Fruit fly (Drosophila melanogaster) whole organism, embryonic: Measurements from ENCODE around the gene CG7953.

Source experiments
- Ada2b ChIP-seq: fragments of 200-800 bp; sonication (Bioruptor generic); IDR thresholded peaks from 2 replicates; pipeline ENCODE4 v1.3.6; 2022; ENCODE audit warnings: missing biosample characterization, missing genetic modification characterization
- Asciz ChIP-seq: fragments of 200-800 bp; sonication (Bioruptor generic); optimal IDR thresholded peaks from 2 replicates; lab custom pipeline; 2017; ENCODE audit warnings: missing biosample characterization, mild to moderate bottlenecking, missing genetic modification characterization, missing genetic modification reagents
- B-H1 ChIP-seq: fragments of 200-800 bp; sonication (Bioruptor generic); IDR thresholded peaks from 3 replicates; pipeline ENCODE4 v1.3.6; 2022; ENCODE audit warnings: missing biosample characterization, missing genetic modification characterization
- Bteb2 ChIP-seq: fragments of 200-800 bp; sonication (Bioruptor generic); optimal IDR thresholded peaks from 2 replicates; lab custom pipeline; 2016; ENCODE audit warnings: missing biosample characterization, missing genetic modification characterization
- CG13424 ChIP-seq: fragments of 200-800 bp; sonication (Bioruptor generic); optimal IDR thresholded peaks from 2 replicates; lab custom pipeline; 2019; ENCODE audit warnings: missing biosample characterization, mild to moderate bottlenecking, missing genetic modification characterization, moderate library complexity
- CG13624 ChIP-seq: fragments of 200-800 bp; sonication (Bioruptor generic); optimal IDR thresholded peaks from 2 replicates; lab custom pipeline; 2016; ENCODE audit warnings: missing biosample characterization, missing genetic modification characterization
- CG14860 ChIP-seq: fragments of 200-800 bp; sonication (Bioruptor generic); IDR thresholded peaks from 3 replicates; pipeline ENCODE4 v1.3.6; 2022; ENCODE audit warnings: missing biosample characterization, missing genetic modification characterization; ENCODE audit not compliant: partially characterized antibody
- CG15073 ChIP-seq: fragments of 200-800 bp; sonication (Bioruptor generic); optimal IDR thresholded peaks from 2 replicates; lab custom pipeline; 2016; ENCODE audit warnings: missing biosample characterization, missing genetic modification characterization
- CG18476 ChIP-seq: fragments of 200-800 bp; sonication (Bioruptor generic); optimal IDR thresholded peaks from 2 replicates; lab custom pipeline; 2016; ENCODE audit warnings: missing biosample characterization, mild to moderate bottlenecking, missing genetic modification characterization
- CG18619 ChIP-seq: fragments of 200-800 bp; sonication (Bioruptor generic); optimal IDR thresholded peaks from 3 replicates; lab custom pipeline; 2017; ENCODE audit warnings: missing biosample characterization, mild to moderate bottlenecking, missing genetic modification characterization
- CG2712 ChIP-seq: fragments of 200-800 bp; optimal IDR thresholded peaks from 3 replicates; lab custom pipeline; 2019; ENCODE audit warnings: missing biosample characterization, mild to moderate bottlenecking, missing genetic modification characterization, moderate library complexity
- CG30020 ChIP-seq: fragments of 200-800 bp; optimal IDR thresholded peaks from 2 replicates; lab custom pipeline; 2019; ENCODE audit warnings: missing biosample characterization, mild to moderate bottlenecking, missing genetic modification characterization, moderate library complexity
- CG30431 ChIP-seq: fragments of 200-800 bp; sonication (Bioruptor generic); optimal IDR thresholded peaks from 2 replicates; lab custom pipeline; 2017; ENCODE audit warnings: missing biosample characterization, missing genetic modification characterization
- CG3065 ChIP-seq: fragments of 200-800 bp; sonication (Bioruptor generic); optimal IDR thresholded peaks from 2 replicates; lab custom pipeline; 2016; ENCODE audit warnings: missing biosample characterization, missing genetic modification characterization
- CG32772 ChIP-seq: fragments of 200-800 bp; sonication (Bioruptor generic); IDR thresholded peaks from 2 replicates; pipeline ENCODE4 v1.3.6; 2022; ENCODE audit warnings: missing biosample characterization, missing genetic modification characterization
- CG4424 ChIP-seq: fragments of 200-800 bp; sonication (Bioruptor generic); optimal IDR thresholded peaks from 3 replicates; lab custom pipeline; 2016; ENCODE audit warnings: missing biosample characterization, missing genetic modification characterization
- CG6689 ChIP-seq: fragments of 200-800 bp; sonication (Bioruptor generic); IDR thresholded peaks from 2 replicates; pipeline ENCODE4 v1.3.6; 2022; ENCODE audit warnings: missing biosample characterization, missing genetic modification characterization
- D19A ChIP-seq: fragments of 200-800 bp; optimal IDR thresholded peaks from 3 replicates; lab custom pipeline; 2019; ENCODE audit warnings: missing biosample characterization, mild to moderate bottlenecking, missing genetic modification characterization, moderate library complexity
- Dad ChIP-seq: fragments of 200-800 bp; sonication (Bioruptor generic); optimal IDR thresholded peaks from 3 replicates; lab custom pipeline; 2016; ENCODE audit warnings: missing biosample characterization, missing genetic modification characterization
- Dek ChIP-seq: fragments of 200-800 bp; sonication (Bioruptor generic); optimal IDR thresholded peaks from 3 replicates; lab custom pipeline; 2019; ENCODE audit warnings: missing biosample characterization, mild to moderate bottlenecking, missing genetic modification characterization, moderate library complexity
- Dip3 ChIP-seq: fragments of 200-800 bp; sonication (Bioruptor generic); optimal IDR thresholded peaks from 3 replicates; lab custom pipeline; 2016; ENCODE audit warnings: missing biosample characterization, missing genetic modification characterization
- Dll ChIP-seq: fragments of 200-800 bp; sonication (Bioruptor generic); IDR thresholded peaks from 4 replicates; pipeline ENCODE4 v1.3.6; 2022; ENCODE audit warnings: missing biosample characterization, missing genetic modification characterization; ENCODE audit not compliant: partially characterized antibody
- Fer3 ChIP-seq: fragments of 200-800 bp; sonication (Bioruptor generic); optimal IDR thresholded peaks from 2 replicates; lab custom pipeline; 2018; ENCODE audit warnings: missing biosample characterization, mild to moderate bottlenecking, missing genetic modification characterization, moderate library complexity
- Hmx ChIP-seq: fragments of 200-800 bp; sonication (Bioruptor generic); optimal IDR thresholded peaks from 2 replicates; lab custom pipeline; 2016; ENCODE audit warnings: missing biosample characterization, missing genetic modification characterization
- Neu2 ChIP-seq: fragments of 200-800 bp; sonication (Bioruptor generic); optimal IDR thresholded peaks from 3 replicates; lab custom pipeline; 2016; ENCODE audit warnings: missing biosample characterization, missing genetic modification characterization, borderline replicate concordance
- NfI ChIP-seq: fragments of 200-800 bp; sonication (Bioruptor generic); optimal IDR thresholded peaks from 3 replicates; lab custom pipeline; 2018; ENCODE audit warnings: missing biosample characterization, mild to moderate bottlenecking, missing genetic modification characterization, moderate library complexity
- Optix ChIP-seq: fragments of 200-800 bp; sonication (Bioruptor generic); IDR thresholded peaks from 3 replicates; pipeline ENCODE4 v1.3.6; 2022; ENCODE audit warnings: missing biosample characterization, missing genetic modification characterization
- Rfx ChIP-seq: fragments of 200-800 bp; sonication (Bioruptor generic); IDR thresholded peaks from 2 replicates; pipeline ENCODE4 v1.3.6; 2022; ENCODE audit warnings: missing biosample characterization, missing genetic modification characterization
- Spps ChIP-seq: fragments of 200-800 bp; sonication (Bioruptor generic); optimal IDR thresholded peaks from 2 replicates; lab custom pipeline; 2018; ENCODE audit warnings: missing biosample characterization, mild to moderate bottlenecking, missing genetic modification characterization
- Sry-δ ChIP-seq: fragments of 200-800 bp; sonication (Bioruptor generic); optimal IDR thresholded peaks from 2 replicates; lab custom pipeline; 2016; ENCODE audit warnings: missing biosample characterization, missing genetic modification characterization
- az2 ChIP-seq: fragments of 200-800 bp; sonication (Bioruptor generic); optimal IDR thresholded peaks from 3 replicates; lab custom pipeline; 2016; ENCODE audit warnings: missing biosample characterization, missing genetic modification characterization
- bigmax ChIP-seq: fragments of 200-800 bp; sonication (Bioruptor generic); optimal IDR thresholded peaks from 2 replicates; lab custom pipeline; 2018; ENCODE audit warnings: missing biosample characterization, mild to moderate bottlenecking, missing genetic modification characterization
- bowl ChIP-seq: fragments of 200-800 bp; sonication (Bioruptor generic); IDR thresholded peaks from 2 replicates; pipeline ENCODE4 v1.3.6; 2022; ENCODE audit warnings: missing biosample characterization, missing genetic modification characterization
- cg ChIP-seq: fragments of 200-800 bp; sonication (Bioruptor generic); optimal IDR thresholded peaks from 3 replicates; lab custom pipeline; 2019; ENCODE audit warnings: missing biosample characterization, mild to moderate bottlenecking, missing genetic modification characterization, moderate library complexity
- corto ChIP-seq: fragments of 200-800 bp; sonication (Bioruptor generic); optimal IDR thresholded peaks from 2 replicates; lab custom pipeline; 2016; ENCODE audit warnings: missing biosample characterization, mild to moderate bottlenecking, missing genetic modification characterization, moderate library complexity
- dpn ChIP-seq, 2 experiments: fragments of 200-800 bp; sonication (Bioruptor generic); optimal IDR thresholded peaks; 3 replicates each; lab custom pipeline; 2016; ENCODE audit warnings: missing biosample characterization in 2 of 2, missing genetic modification characterization in 2 of 2
- gcm2 ChIP-seq: fragments of 200-800 bp; sonication (Bioruptor generic); optimal IDR thresholded peaks from 2 replicates; lab custom pipeline; 2016; ENCODE audit warnings: missing biosample characterization, missing genetic modification characterization
- ind ChIP-seq: fragments of 200-800 bp; sonication (Bioruptor generic); optimal IDR thresholded peaks from 3 replicates; lab custom pipeline; 2016; ENCODE audit warnings: missing biosample characterization, missing genetic modification characterization
- kni ChIP-seq: fragments of 200-800 bp; sonication (Bioruptor generic); optimal IDR thresholded peaks from 3 replicates; lab custom pipeline; 2017; ENCODE audit warnings: mild to moderate bottlenecking, missing biosample characterization, missing genetic modification reagents, missing genetic modification characterization
- lbe ChIP-seq: fragments of 200-800 bp; sonication (Bioruptor generic); optimal IDR thresholded peaks from 2 replicates; lab custom pipeline; 2016; ENCODE audit warnings: missing biosample characterization, mild to moderate bottlenecking, missing genetic modification characterization
- nmo ChIP-seq: fragments of 200-800 bp; sonication (Bioruptor generic); optimal IDR thresholded peaks from 2 replicates; lab custom pipeline; 2018; ENCODE audit warnings: missing biosample characterization, mild to moderate bottlenecking, missing genetic modification characterization, moderate library complexity
- nom ChIP-seq: fragments of 200-800 bp; sonication (Bioruptor generic); optimal IDR thresholded peaks from 2 replicates; lab custom pipeline; 2017; ENCODE audit warnings: missing biosample characterization, missing genetic modification characterization, mild to moderate bottlenecking, moderate library complexity, missing genetic modification reagents
- odd ChIP-seq: fragments of 200-800 bp; sonication (Bioruptor generic); optimal IDR thresholded peaks from 2 replicates; lab custom pipeline; 2017; ENCODE audit warnings: missing biosample characterization, mild to moderate bottlenecking, missing genetic modification characterization
- repo ChIP-seq: fragments of 200-800 bp; sonication (Bioruptor generic); optimal IDR thresholded peaks from 2 replicates; lab custom pipeline; 2016; ENCODE audit warnings: missing biosample characterization, missing genetic modification characterization
- sens ChIP-seq: fragments of 200-800 bp; sonication (Bioruptor generic); peaks from one replicate; lab custom pipeline; 2016; ENCODE audit warnings: missing biosample characterization, missing genetic modification characterization
- tap ChIP-seq: fragments of 200-800 bp; optimal IDR thresholded peaks from 3 replicates; lab custom pipeline; 2019; ENCODE audit warnings: missing biosample characterization, mild to moderate bottlenecking, missing genetic modification characterization, moderate library complexity
- trem ChIP-seq: fragments of 200-800 bp; optimal IDR thresholded peaks from 3 replicates; lab custom pipeline; 2019; ENCODE audit warnings: missing biosample characterization, mild to moderate bottlenecking, missing genetic modification characterization, moderate library complexity
- tup ChIP-seq: fragments of 200-800 bp; sonication (Bioruptor generic); optimal IDR thresholded peaks from 2 replicates; lab custom pipeline; 2016; ENCODE audit warnings: missing biosample characterization, mild to moderate bottlenecking, missing genetic modification characterization, moderate library complexity

Gene CG7953

dm6 chr2L:13835002-13835910 lies 12.5 kb upstream of the CG7953 start, which contains the start of the genes mRpS23 and CenG1A:
Gene mRpS23, minus strand, starts transcription at chr2L:13835072.
Gene CenG1A, plus strand, starts transcription at chr2L:13835564.
- TF ChIP-seq Spps (tag; lab: Kevin White, UChicago) (peak; percentile 99), tup (GFP tag; lab: Kevin White, UChicago) (peak; percentile 99), repo (GFP tag; lab: Kevin White, UChicago) (peak; percentile 99), tap (peak; percentile 100), CG13424 (tag; lab: Kevin White, UChicago) (peak; percentile 100), CG4424 (GFP tag; lab: Kevin White, UChicago) (peak; percentile 100), Hmx (GFP tag; lab: Kevin White, UChicago) (peak; percentile 99), CG18619 (GFP tag; lab: Kevin White, UChicago) (peak; percentile 100), Rfx (GFP tag; lab: Robert Waterston, UW) (peak; percentile 100), trem (tag; lab: Kevin White, UChicago) (peak; percentile 98), Optix (GFP tag; lab: Robert Waterston, UW) (peak; percentile 100), CG2712 (tag; lab: Kevin White, UChicago) (peak; percentile 100), NfI (GFP tag; lab: Kevin White, UChicago) (peak; percentile 100), CG30020 (tag; lab: Kevin White, UChicago) (peak; percentile 92), Dip3 (GFP tag; lab: Kevin White, UChicago) (peak; percentile 100), CG14860 (peak; percentile 86), ind (GFP tag; lab: Kevin White, UChicago) (peak; percentile 100), CG18476 (GFP tag; lab: Kevin White, UChicago) (peak; percentile 99), Neu2 (GFP tag; lab: Kevin White, UChicago) (peak; percentile 98), cg (GFP tag; lab: Kevin White, UChicago) (peak; percentile 14), dpn (GFP tag; optimal IDR thresholded peaks at IDR 0.05; lab: Kevin White, UChicago) (peak; percentile 100), corto (no peak), nmo (GFP tag; lab: Kevin White, UChicago) (peak; percentile 100), Asciz (peak; percentile 100), kni (GFP tag; lab: Kevin White, UChicago) (peak; percentile 94), gcm2 (GFP tag; lab: Kevin White, UChicago) (peak; percentile 99), Sry-δ (GFP tag; lab: Kevin White, UChicago) (peak; percentile 87), CG3065 (GFP tag; lab: Kevin White, UChicago) (peak; percentile 100), Bteb2 (peak; percentile 100), odd (GFP tag; lab: Kevin White, UChicago) (peak; percentile 100), bowl (GFP tag; lab: Robert Waterston, UW) (peak; percentile 100), B-H1 (GFP tag; lab: Robert Waterston, UW) (peak; percentile 100), CG15073 (GFP tag; lab: Kevin White, UChicago) (peak; percentile 94), nom (GFP tag; lab: Kevin White, UChicago) (peak; percentile 99), Dll (peak; percentile 93), sens (peak; percentile 100), Dek (tag; lab: Kevin White, UChicago) (peak; percentile 100), lbe (GFP tag; lab: Kevin White, UChicago) (peak; percentile 99), D19A (tag; lab: Kevin White, UChicago) (peak; percentile 98), CG6689 (GFP tag; lab: Robert Waterston, UW) (peak; percentile 100), Dad (GFP tag; lab: Kevin White, UChicago) (peak; percentile 100), CG30431 (GFP tag; lab: Kevin White, UChicago) (peak; percentile 99), bigmax (GFP tag; lab: Kevin White, UChicago) (peak; percentile 89), Fer3 (peak; percentile 100), CG32772 (GFP tag; lab: Robert Waterston, UW) (peak; percentile 100), CG13624 (GFP tag; lab: Kevin White, UChicago) (peak; percentile 100), az2 (peak; percentile 100), Ada2b (peak; percentile 100)
